Worm (Caenorhabditis elegans): Measurements from ENCODE around the gene skr-19.

ce11 chrX:13220609-13221008 is 3.9 kb downstream of the skr-19 start:
- no peak for TF ChIP-seq flt-1 (GFP tag; IDR thresholded peaks at IDR 0.05)
- TF ChIP-seq ref-1 (GFP tag; conservative IDR thresholded peaks at IDR 0.05): no peak
- TF ChIP-seq tab-1 (GFP tag; IDR thresholded peaks at IDR 0.05): no peak
- no peak for TF ChIP-seq med-1 (GFP tag; optimal IDR thresholded peaks at IDR 0.05; ENCODE audit: insufficient read depth)
- no peak for TF ChIP-seq ztf-29 (GFP tag; IDR thresholded peaks at IDR 0.05)

Data from whole organism, midembryonic.